4 worm cellular contexts compared by ENCODE assay signal in genomic region chrIII:422553-422952, ce11.
TF ChIP-seq lines count a peak whose summit lies in the region.

No protein-coding gene starts in this region.

TF ChIP-seq in whole organism, L2 larva, 48 proteins besides CTCF, POLR2A, EP300 and RAD21:
- no peak for TF ChIP-seq C34F6.9 (tag; optimal IDR thresholded peaks at IDR 0.05; lab: Kevin White, UChicago)
- peak; percentile 87 for TF ChIP-seq fos-1 (tag; optimal IDR thresholded peaks at IDR 0.05; lab: Kevin White, UChicago)
- no peak for TF ChIP-seq ceh-16 (tag; optimal IDR thresholded peaks at IDR 0.05; lab: Kevin White, UChicago)
- no peak for TF ChIP-seq dmd-4 (tag; optimal IDR thresholded peaks at IDR 0.05; lab: Kevin White, UChicago)
- no peak for TF ChIP-seq nhr-77 (tag; optimal IDR thresholded peaks at IDR 0.05; lab: Kevin White, UChicago)

TF ChIP-seq in whole organism, L3 larva, 47 proteins besides CTCF, POLR2A, EP300 and RAD21:
- TF ChIP-seq nhr-237 (tag; optimal IDR thresholded peaks at IDR 0.05; lab: Kevin White, UChicago) (no peak), pha-4 (tag; optimal IDR thresholded peaks at IDR 0.05; lab: Kevin White, UChicago) (peak; percentile 70), elt-2 (tag; optimal IDR thresholded peaks at IDR 0.05; lab: Kevin White, UChicago) (peak; percentile 58)

TF ChIP-seq in whole organism, L4 larva, 104 proteins besides CTCF, POLR2A, EP300 and RAD21:
- TF ChIP-seq jun-1 (tag; optimal IDR thresholded peaks at IDR 0.05; lab: Kevin White, UChicago), result no peak
- no peak for TF ChIP-seq zip-2 (tag; optimal IDR thresholded peaks at IDR 0.05; lab: Kevin White, UChicago)
- TF ChIP-seq nhr-76 (tag; optimal IDR thresholded peaks at IDR 0.05; lab: Kevin White, UChicago), result no peak
- TF ChIP-seq daf-16 (GFP tag; optimal IDR thresholded peaks at IDR 0.05; lab: Kevin White, UChicago), result no peak
- TF ChIP-seq daf-16 (tag; optimal IDR thresholded peaks at IDR 0.05; lab: Kevin White, UChicago), result peak; percentile 47
- TF ChIP-seq R02D3.7 (tag; optimal IDR thresholded peaks at IDR 0.05; lab: Kevin White, UChicago), result no peak
- peak; percentile 27 for TF ChIP-seq pqm-1 (tag; optimal IDR thresholded peaks at IDR 0.05; lab: Kevin White, UChicago)
- TF ChIP-seq tra-1 (GFP tag; IDR thresholded peaks at IDR 0.05; lab: Robert Waterston, UW), result no peak
- no peak for TF ChIP-seq unc-130 (GFP tag; optimal IDR thresholded peaks at IDR 0.05; lab: Kevin White, UChicago)
- TF ChIP-seq fkh-10 (GFP tag; optimal IDR thresholded peaks at IDR 0.05; lab: Kevin White, UChicago), result no peak
- no peak for TF ChIP-seq ztf-11 (tag; optimal IDR thresholded peaks at IDR 0.05; lab: Kevin White, UChicago)
- no peak for TF ChIP-seq attf-4 (tag; optimal IDR thresholded peaks at IDR 0.05; lab: Kevin White, UChicago)
- TF ChIP-seq ceh-32 (tag; optimal IDR thresholded peaks at IDR 0.05; lab: Kevin White, UChicago; ENCODE audit: poor library complexity), result no peak
- no peak for TF ChIP-seq egl-43 (GFP tag; IDR thresholded peaks at IDR 0.05; lab: Robert Waterston, UW)
- no peak for TF ChIP-seq ZK337.2 (GFP tag; IDR thresholded peaks at IDR 0.05; lab: Robert Waterston, UW)
- no peak for TF ChIP-seq daf-19 (GFP tag; conservative IDR thresholded peaks at IDR 0.05; lab: Robert Waterston, UW)
- no peak for TF ChIP-seq lin-1 (GFP tag; IDR thresholded peaks at IDR 0.05; lab: Robert Waterston, UW)
- peak; percentile 44 for TF ChIP-seq aha-1 (tag; lab: Kevin White, UChicago)
- TF ChIP-seq nhr-48 (tag; optimal IDR thresholded peaks at IDR 0.05; lab: Kevin White, UChicago), result no peak
- no peak for TF ChIP-seq lin-13 (GFP tag; optimal IDR thresholded peaks at IDR 0.05; lab: Kevin White, UChicago)
- no peak for TF ChIP-seq lin-29 (GFP tag; IDR thresholded peaks at IDR 0.05; lab: Robert Waterston, UW)
- no peak for TF ChIP-seq lin-39 (tag; optimal IDR thresholded peaks at IDR 0.05; lab: Kevin White, UChicago)
- TF ChIP-seq nhr-28 (tag; optimal IDR thresholded peaks at IDR 0.05; lab: Kevin White, UChicago), result peak; percentile 53
- TF ChIP-seq madf-5 (GFP tag; IDR thresholded peaks at IDR 0.05; lab: Robert Waterston, UW), result no peak
- TF ChIP-seq hlh-11 (tag; optimal IDR thresholded peaks at IDR 0.05; lab: Kevin White, UChicago), result no peak

TF ChIP-seq in whole organism, late embryonic, 69 proteins besides CTCF, POLR2A, EP300 and RAD21:
- TF ChIP-seq elt-2 (tag; optimal IDR thresholded peaks at IDR 0.05; lab: Kevin White, UChicago), result peak; percentile 28
- no peak for TF ChIP-seq tbx-7 (tag; optimal IDR thresholded peaks at IDR 0.05; lab: Kevin White, UChicago)
